1 fruit fly cellular context compared by ENCODE assay signal in the genomic region with DNA sequence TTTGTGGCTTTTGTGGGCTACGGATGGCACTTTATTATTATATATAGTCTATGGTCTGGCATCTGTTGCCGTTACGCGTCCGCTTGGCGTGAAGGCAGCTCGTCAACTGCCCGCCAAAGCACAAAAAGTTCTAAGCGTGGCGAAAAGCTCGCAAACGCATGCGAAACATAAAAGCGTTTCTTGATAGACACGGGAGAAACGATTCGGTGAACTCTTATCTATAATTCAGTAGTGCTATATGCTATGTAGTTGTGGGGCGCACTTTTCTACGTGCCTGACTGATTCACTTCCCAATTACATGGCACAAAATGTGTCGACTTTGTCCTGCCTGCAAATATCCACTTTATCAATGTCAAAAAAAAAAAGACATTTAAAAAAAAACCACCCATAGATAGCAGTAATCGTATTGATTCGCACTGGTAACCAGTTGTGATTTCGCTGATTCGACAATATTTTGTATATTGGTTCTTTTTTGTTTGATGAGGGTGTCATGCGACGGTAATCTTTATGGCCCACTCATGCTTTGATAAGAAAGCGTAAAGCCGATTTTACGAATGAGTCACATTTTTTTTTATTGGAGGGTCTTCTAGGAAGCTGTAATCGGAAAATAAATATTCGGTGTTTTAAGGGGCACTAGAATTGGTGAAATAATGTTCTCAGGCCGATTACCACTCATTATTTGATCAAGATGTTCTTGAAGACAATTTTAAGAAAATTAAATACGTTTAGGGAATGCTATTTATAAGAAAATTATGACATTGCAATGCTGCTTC.
TF ChIP-seq lines count a peak whose summit lies in the region.

A gene (minus strand): TSS at position 110 of the 773 bp plus-strand sequence.

TF ChIP-seq in whole organism, embryonic, 481 proteins besides CTCF, POLR2A, EP300 and RAD21 (continued from another document):
- TF ChIP-seq sug (tag; optimal IDR thresholded peaks at IDR 0.05; lab: Kevin White, UChicago) (peak; percentile 67), Tbp (GFP tag; optimal IDR thresholded peaks at IDR 0.05; lab: Kevin White, UChicago) (no peak), Mrtf (GFP tag; IDR thresholded peaks at IDR 0.05; lab: Robert Waterston, UW) (no peak), pb (GFP tag; optimal IDR thresholded peaks at IDR 0.05; lab: Kevin White, UChicago) (no peak), CG15514 (GFP tag; optimal IDR thresholded peaks at IDR 0.05; lab: Kevin White, UChicago) (peak; percentile 27), prd (optimal IDR thresholded peaks at IDR 0.05; lab: Kevin White, UChicago) (no peak), prd (GFP tag; IDR thresholded peaks at IDR 0.05; lab: Robert Waterston, UW) (no peak), lov (optimal IDR thresholded peaks at IDR 0.05; lab: Kevin White, UChicago) (no peak), lov (GFP tag; IDR thresholded peaks at IDR 0.05; lab: Robert Waterston, UW) (no peak), CG18599 (GFP tag; optimal IDR thresholded peaks at IDR 0.05; lab: Kevin White, UChicago) (peak; percentile 30), row (GFP tag; IDR thresholded peaks at IDR 0.05; lab: Robert Waterston, UW) (0 out of 3 replicates have a peak, but pooled peaks have one; percentile 5), Hmr (GFP tag; optimal IDR thresholded peaks at IDR 0.05; lab: Kevin White, UChicago) (peak; percentile 52), eve (GFP tag; optimal IDR thresholded peaks at IDR 0.05; lab: Kevin White, UChicago) (peak in 1 of 2 experiments; percentile 14), CG8290 (GFP tag; optimal IDR thresholded peaks at IDR 0.05; lab: Kevin White, UChicago) (no peak), CG8290 (tag; optimal IDR thresholded peaks at IDR 0.05; lab: Kevin White, UChicago) (peak in 1 of 2 experiments; percentile 74), Mad (GFP tag; optimal IDR thresholded peaks at IDR 0.05; lab: Kevin White, UChicago) (no peak), CG11247 (GFP tag; IDR thresholded peaks at IDR 0.05; lab: Robert Waterston, UW) (0 out of 2 replicates have a peak, but pooled peaks have one; percentile 10), Meics (GFP tag; optimal IDR thresholded peaks at IDR 0.05; lab: Kevin White, UChicago) (peak; percentile 29), sob (GFP tag; IDR thresholded peaks at IDR 0.05; lab: Robert Waterston, UW) (peak; percentile 55; the same call in 1 of the 2 replicates), Poxn (GFP tag; IDR thresholded peaks at IDR 0.05; lab: Robert Waterston, UW) (no peak), CG12769 (tag; optimal IDR thresholded peaks at IDR 0.05; lab: Kevin White, UChicago) (peak; percentile 57), Deaf1 (tag; optimal IDR thresholded peaks at IDR 0.05; lab: Kevin White, UChicago) (peak; percentile 69), CG31388 (GFP tag; optimal IDR thresholded peaks at IDR 0.05; lab: Kevin White, UChicago) (no peak), Pdp1 (GFP tag; optimal IDR thresholded peaks at IDR 0.05; lab: Kevin White, UChicago) (peak in 1 of 2 experiments; percentile 38), CG34376 (GFP tag; optimal IDR thresholded peaks at IDR 0.05; lab: Kevin White, UChicago) (peak; percentile 93), ken (GFP tag; IDR thresholded peaks at IDR 0.05; lab: Robert Waterston, UW) (no peak), caup (GFP tag; optimal IDR thresholded peaks at IDR 0.05; lab: Kevin White, UChicago; ENCODE audit: severe bottlenecking) (peak; percentile 18), chinmo (GFP tag; IDR thresholded peaks at IDR 0.05; lab: Robert Waterston, UW; ENCODE audit: partially characterized antibody) (peak; percentile 87; the same call in 3 of the 4 replicates), CG8281 (tag; optimal IDR thresholded peaks at IDR 0.05; lab: Kevin White, UChicago) (no peak), NK7.1 (GFP tag; optimal IDR thresholded peaks at IDR 0.05; lab: Kevin White, UChicago) (no peak), pan (optimal IDR thresholded peaks at IDR 0.05; lab: Kevin White, UChicago) (no peak), pan (GFP tag; optimal IDR thresholded peaks at IDR 0.05 in 1 of 2, IDR thresholded peaks at IDR 0.05 in 1 of 2) (peak in 1 of 2 experiments; percentile 4), sens (GFP tag; lab: Kevin White, UChicago) (peak; percentile 63), ftz-f1 (GFP tag; optimal IDR thresholded peaks at IDR 0.05; lab: Kevin White, UChicago) (peak; percentile 68), CG9817 (tag; optimal IDR thresholded peaks at IDR 0.05; lab: Kevin White, UChicago) (peak; percentile 1), tin (GFP tag; optimal IDR thresholded peaks at IDR 0.05; lab: Kevin White, UChicago) (no peak), abd-A (tag; optimal IDR thresholded peaks at IDR 0.05; lab: Kevin White, UChicago) (peak; percentile 50), CG10959 (GFP tag; IDR thresholded peaks at IDR 0.05; lab: Robert Waterston, UW) (no peak), CG14014 (GFP tag; IDR thresholded peaks at IDR 0.05; lab: Robert Waterston, UW) (0 out of 2 replicates have a peak, but pooled peaks have one; percentile 31), CG13287 (GFP tag; IDR thresholded peaks at IDR 0.05; lab: Robert Waterston, UW; ENCODE audit: partially characterized antibody) (peak; percentile 43; the same call in 1 of the 2 replicates), luna (GFP tag; optimal IDR thresholded peaks at IDR 0.05; lab: Kevin White, UChicago) (no peak), CG4282 (GFP tag; optimal IDR thresholded peaks at IDR 0.05; lab: Kevin White, UChicago) (no peak), NfI (GFP tag; optimal IDR thresholded peaks at IDR 0.05; lab: Kevin White, UChicago) (peak; percentile 1), GATAe (GFP tag; conservative IDR thresholded peaks at IDR 0.05; lab: Robert Waterston, UW) (peak; percentile 8; the same call in 1 of the 2 replicates), Optix (GFP tag; IDR thresholded peaks at IDR 0.05; lab: Robert Waterston, UW) (no peak), cwo (GFP tag; optimal IDR thresholded peaks at IDR 0.05; lab: Kevin White, UChicago) (peak; percentile 70), rib (GFP tag; IDR thresholded peaks at IDR 0.05; lab: Robert Waterston, UW) (peak; percentile 73), CG7745 (tag; optimal IDR thresholded peaks at IDR 0.05; lab: Kevin White, UChicago) (no peak), gro (GFP tag; optimal IDR thresholded peaks at IDR 0.05; lab: Kevin White, UChicago) (peak; percentile 23), CG7839 (tag; optimal IDR thresholded peaks at IDR 0.05; lab: Kevin White, UChicago) (no peak), lmd (GFP tag; IDR thresholded peaks at IDR 0.05; lab: Robert Waterston, UW) (no peak), dysf (GFP tag; IDR thresholded peaks at IDR 0.05; lab: Robert Waterston, UW) (peak; percentile 25; the same call in 1 of the 3 replicates), jing (GFP tag; optimal IDR thresholded peaks at IDR 0.05; lab: Kevin White, UChicago) (no peak), ind (GFP tag; optimal IDR thresholded peaks at IDR 0.05; lab: Kevin White, UChicago) (no peak), CG4707 (GFP tag; optimal IDR thresholded peaks at IDR 0.05; lab: Kevin White, UChicago) (no peak), CG34224 (GFP tag; IDR thresholded peaks at IDR 0.05; lab: Robert Waterston, UW; ENCODE audit: partially characterized antibody) (0 out of 3 replicates have a peak, but pooled peaks have one; percentile 22), CG13296 (GFP tag; optimal IDR thresholded peaks at IDR 0.05; lab: Kevin White, UChicago) (peak; percentile 8), fd3F (GFP tag; optimal IDR thresholded peaks at IDR 0.05; lab: Kevin White, UChicago) (no peak), Atf6 (GFP tag; IDR thresholded peaks at IDR 0.05; lab: Robert Waterston, UW) (0 out of 2 replicates have a peak, but pooled peaks have one; percentile 31), unc-4 (GFP tag; IDR thresholded peaks at IDR 0.05; lab: Robert Waterston, UW; ENCODE audit: partially characterized antibody) (no peak), Bgb (GFP tag; IDR thresholded peaks at IDR 0.05; lab: Robert Waterston, UW; ENCODE audit: partially characterized antibody) (peak; percentile 48; the same call in 1 of the 2 replicates), Med (GFP tag; lab: Kevin White, UChicago) (peak; percentile 87), mirr (GFP tag; optimal IDR thresholded peaks at IDR 0.05; lab: Kevin White, UChicago) (peak; percentile 78), kay (GFP tag; optimal IDR thresholded peaks at IDR 0.05; lab: Kevin White, UChicago) (peak; percentile 44), Rfx (GFP tag; IDR thresholded peaks at IDR 0.05; lab: Robert Waterston, UW) (peak; percentile 50; the same call in 1 of the 2 replicates), CG15269 (tag; optimal IDR thresholded peaks at IDR 0.05; lab: Kevin White, UChicago) (no peak), CG2199 (GFP tag; IDR thresholded peaks at IDR 0.05; lab: Robert Waterston, UW) (0 out of 3 replicates have a peak, but pooled peaks have one; percentile 25), MTF-1 (GFP tag; optimal IDR thresholded peaks at IDR 0.05; lab: Kevin White, UChicago; ENCODE audit: borderline replicate concordance) (no peak), scrt (GFP tag; optimal IDR thresholded peaks at IDR 0.05; lab: Kevin White, UChicago) (peak; percentile 49), Dfd (GFP tag; optimal IDR thresholded peaks at IDR 0.05; lab: Kevin White, UChicago) (no peak), CG3281 (GFP tag; optimal IDR thresholded peaks at IDR 0.05; lab: Kevin White, UChicago) (no peak), Adf1 (GFP tag; IDR thresholded peaks at IDR 0.05; lab: Robert Waterston, UW) (peak; percentile 17; the same call in 1 of the 2 replicates), Dip3 (GFP tag; optimal IDR thresholded peaks at IDR 0.05; lab: Kevin White, UChicago) (no peak), CG7372 (GFP tag; IDR thresholded peaks at IDR 0.05; lab: Robert Waterston, UW) (no peak), CG13894 (tag; optimal IDR thresholded peaks at IDR 0.05; lab: Kevin White, UChicago) (peak; percentile 95), grn (GFP tag; optimal IDR thresholded peaks at IDR 0.05; lab: Kevin White, UChicago) (peak; percentile 65), sd (tag; optimal IDR thresholded peaks at IDR 0.05; lab: Kevin White, UChicago) (peak; percentile 38), CG9876 (GFP tag; optimal IDR thresholded peaks at IDR 0.05; lab: Kevin White, UChicago) (no peak), CG4404 (GFP tag; IDR thresholded peaks at IDR 0.05; lab: Robert Waterston, UW) (no peak), so (GFP tag; IDR thresholded peaks at IDR 0.05; lab: Robert Waterston, UW) (0 out of 3 replicates have a peak, but pooled peaks have one; percentile 16), HmgZ (tag; optimal IDR thresholded peaks at IDR 0.05; lab: Kevin White, UChicago) (peak; percentile 11)
